Worm (Caenorhabditis elegans) whole organism, L4/young adult: ENCODE data around the gene F49E10.2.

Experiments
- dao-5 ChIP-seq: sonication (generic microtip); optimal IDR thresholded peaks from 2 replicates; lab custom pipeline; 2016; ENCODE audit warnings: missing genotype, missing genetic modification characterization, moderate library complexity, missing compliant biosample characterization
- him-1 ChIP-seq: sonication (generic microtip); optimal IDR thresholded peaks from 2 replicates; lab custom pipeline; 2016; ENCODE audit warnings: missing genotype, missing genetic modification reagents, missing genetic modification characterization, missing compliant biosample characterization

ce11 chrX:5862408-5862807 is 27.8 kb upstream of the F49E10.2 start, which contains the start of gene ctbp-1:
- TF ChIP-seq him-1 (tag; lab: Kevin White, UChicago) (no peak), dao-5 (tag; lab: Kevin White, UChicago) (no peak)
